Fruit fly (Drosophila melanogaster): ENCODE results near the gene Pfdn4.
A peak's percentile ranks its signal among the peaks of the same experiment; 100 is the strongest.

Pfdn4 gene

dm6 chr3L:5360039-5360988 lies 7.5 kb downstream of the Pfdn4 start, which contains the start of gene Cyt-c1 (continued):
- TF ChIP-seq Bteb2 (GFP tag; optimal IDR thresholded peaks at IDR 0.05), result no peak
- TF ChIP-seq ab (GFP tag; optimal IDR thresholded peaks at IDR 0.05), result no peak
- TF ChIP-seq zen2 (GFP tag; IDR thresholded peaks at IDR 0.05; ENCODE audit: partially characterized antibody), result no peak
- no peak for TF ChIP-seq CG14667 (GFP tag; IDR thresholded peaks at IDR 0.05)
- TF ChIP-seq GATAe (GFP tag; conservative IDR thresholded peaks at IDR 0.05), result no peak
- no peak for TF ChIP-seq Oli (tag; optimal IDR thresholded peaks at IDR 0.05)
- TF ChIP-seq CG13424 (tag; optimal IDR thresholded peaks at IDR 0.05), result no peak
- 0 out of 2 replicates have a peak, but pooled peaks have one; percentile 29 for TF ChIP-seq CG6272 (GFP tag; IDR thresholded peaks at IDR 0.05)
- peak; percentile 70 for TF ChIP-seq CG13287 (GFP tag; IDR thresholded peaks at IDR 0.05; ENCODE audit: partially characterized antibody)
- TF ChIP-seq CG10979 (tag; optimal IDR thresholded peaks at IDR 0.05), result no peak
- no peak for TF ChIP-seq tap (tag; optimal IDR thresholded peaks at IDR 0.05)
- no peak for TF ChIP-seq CG1024 (GFP tag; IDR thresholded peaks at IDR 0.05)
- no peak for TF ChIP-seq CG18476 (GFP tag; optimal IDR thresholded peaks at IDR 0.05)
- no peak for TF ChIP-seq CG12104 (GFP tag; optimal IDR thresholded peaks at IDR 0.05)
- no peak for TF ChIP-seq Asciz (GFP tag; optimal IDR thresholded peaks at IDR 0.05)
- no peak for TF ChIP-seq Adf1 (GFP tag; IDR thresholded peaks at IDR 0.05)
- no peak for TF ChIP-seq NK7.1 (GFP tag; optimal IDR thresholded peaks at IDR 0.05)
- no peak for TF ChIP-seq gsb (GFP tag; IDR thresholded peaks at IDR 0.05)
- no peak for TF ChIP-seq CHES-1-like (GFP tag; optimal IDR thresholded peaks at IDR 0.05)
- no peak for TF ChIP-seq tio (GFP tag; optimal IDR thresholded peaks at IDR 0.05)
- TF ChIP-seq cad (GFP tag; optimal IDR thresholded peaks at IDR 0.05), result no peak
- TF ChIP-seq unpg (GFP tag; optimal IDR thresholded peaks at IDR 0.05), result no peak
- TF ChIP-seq pho (GFP tag; optimal IDR thresholded peaks at IDR 0.05), result no peak
- TF ChIP-seq ash1 (GFP tag; optimal IDR thresholded peaks at IDR 0.05), result no peak
- no peak for TF ChIP-seq az2 (GFP tag; optimal IDR thresholded peaks at IDR 0.05)
- TF ChIP-seq CG7928 (GFP tag; optimal IDR thresholded peaks at IDR 0.05), result no peak
- peak in 1 of 2 experiments; percentile 98 for TF ChIP-seq Pdp1 (GFP tag; optimal IDR thresholded peaks at IDR 0.05)
- no peak for TF ChIP-seq Tbp (GFP tag; optimal IDR thresholded peaks at IDR 0.05)
- no peak for TF ChIP-seq Sry-β (GFP tag; optimal IDR thresholded peaks at IDR 0.05)
- no peak for TF ChIP-seq CG2199 (GFP tag; IDR thresholded peaks at IDR 0.05)
- peak; percentile 16; the same call in 1 of the 2 replicates for TF ChIP-seq chm (GFP tag; IDR thresholded peaks at IDR 0.05)
- TF ChIP-seq ap (GFP tag; IDR thresholded peaks at IDR 0.05), result no peak
- TF ChIP-seq CG2202 (tag; optimal IDR thresholded peaks at IDR 0.05), result no peak
- no peak for TF ChIP-seq CkIIα-i1 (GFP tag; IDR thresholded peaks at IDR 0.05)
- TF ChIP-seq wor (GFP tag; IDR thresholded peaks at IDR 0.05), result no peak
- TF ChIP-seq CG13123 (GFP tag; optimal IDR thresholded peaks at IDR 0.05), result no peak
- no peak for TF ChIP-seq gro (GFP tag; optimal IDR thresholded peaks at IDR 0.05)
- TF ChIP-seq Ada2b (GFP tag; IDR thresholded peaks at IDR 0.05), result 0 out of 2 replicates have a peak, but pooled peaks have one; percentile 12
- TF ChIP-seq ham (GFP tag; IDR thresholded peaks at IDR 0.05), result no peak
- TF ChIP-seq CG15514 (GFP tag; optimal IDR thresholded peaks at IDR 0.05), result peak; percentile 45
- TF ChIP-seq CG7556 (GFP tag; optimal IDR thresholded peaks at IDR 0.05), result no peak
- TF ChIP-seq CG7357 (GFP tag; IDR thresholded peaks at IDR 0.05), result no peak
- peak; percentile 39 for TF ChIP-seq pzg (GFP tag; optimal IDR thresholded peaks at IDR 0.05)
- no peak for TF ChIP-seq CG10274 (GFP tag; optimal IDR thresholded peaks at IDR 0.05)
- TF ChIP-seq CG3847 (GFP tag; IDR thresholded peaks at IDR 0.05), result 0 out of 2 replicates have a peak, but pooled peaks have one; percentile 14
- TF ChIP-seq Scr (GFP tag; IDR thresholded peaks at IDR 0.05; ENCODE audit: partially characterized antibody), result peak; percentile 75
- TF ChIP-seq Vsx1 (GFP tag; optimal IDR thresholded peaks at IDR 0.05), result no peak
- TF ChIP-seq Bgb (GFP tag; IDR thresholded peaks at IDR 0.05; ENCODE audit: partially characterized antibody), result peak; percentile 59; the same call in 1 of the 2 replicates
- TF ChIP-seq kah (GFP tag; optimal IDR thresholded peaks at IDR 0.05), result no peak
